Worm (Caenorhabditis elegans) whole organism, early embryonic: ENCODE measurements around the gene srh-276.
A peak's percentile ranks its signal among the peaks of the same experiment; 100 is the strongest.

ENCODE experiments used
- B0310.2 ChIP-seq: sonication (generic microtip); optimal IDR thresholded peaks from 2 replicates; lab custom pipeline; 2016; ENCODE audit warnings: mild to moderate bottlenecking, missing genetic modification characterization, missing compliant biosample characterization
- F13C5.2 ChIP-seq: sonication (generic microtip); optimal IDR thresholded peaks from 2 replicates; lab custom pipeline; 2017; ENCODE audit warnings: mild to moderate bottlenecking, missing genetic modification characterization, inconsistent platforms, missing compliant biosample characterization
- aly-1 ChIP-seq: sonication (generic microtip); optimal IDR thresholded peaks from 2 replicates; lab custom pipeline; 2016; ENCODE audit warnings: missing genetic modification characterization, missing compliant biosample characterization
- ama-1 ChIP-seq: fragments of 150-350 bp; optimal IDR thresholded peaks from 2 replicates; lab custom pipeline; 2014
- ceh-13 ChIP-seq: fragments of 200-800 bp; sonication (Bioruptor generic); optimal IDR thresholded peaks from 2 replicates; lab custom pipeline; 2018; ENCODE audit warnings: mild to moderate bottlenecking, missing genetic modification characterization, missing compliant biosample characterization
- ceh-36 ChIP-seq: sonication (generic microtip); optimal IDR thresholded peaks from 2 replicates; lab custom pipeline; 2016; ENCODE audit warnings: missing genetic modification characterization, inconsistent platforms, missing compliant biosample characterization
- ets-7 ChIP-seq: sonication (generic microtip); optimal IDR thresholded peaks from 2 replicates; lab custom pipeline; 2016; ENCODE audit warnings: missing genotype, missing genetic modification characterization, missing compliant biosample characterization
- flt-1 ChIP-seq: fragments of 200-800 bp; sonication (Bioruptor generic); IDR thresholded peaks from 2 replicates; pipeline ENCODE4 v1.3.6; 2022; ENCODE audit warnings: missing genetic modification characterization, missing compliant biosample characterization
- hmbx-1 ChIP-seq: sonication (generic microtip); optimal IDR thresholded peaks from 2 replicates; lab custom pipeline; 2016; ENCODE audit warnings: mild to moderate bottlenecking, missing genetic modification characterization, missing compliant biosample characterization
- hmg-4 ChIP-seq: fragments of 200-800 bp; sonication (Bioruptor generic); optimal IDR thresholded peaks from 2 replicates; lab custom pipeline; 2018; ENCODE audit warnings: mild to moderate bottlenecking, missing genetic modification characterization, missing compliant biosample characterization
- scrt-1 ChIP-seq: fragments of 200-800 bp; sonication (Bioruptor generic); IDR thresholded peaks from 2 replicates; pipeline ENCODE4 v1.3.6; 2022; ENCODE audit warnings: missing genetic modification characterization, missing compliant biosample characterization
- sea-1 ChIP-seq: fragments of 200-800 bp; sonication (Bioruptor generic); conservative IDR thresholded peaks from 2 replicates; pipeline ENCODE4 v1.3.6; 2022; ENCODE audit warnings: missing genetic modification characterization, missing compliant biosample characterization
- tbx-11 ChIP-seq: fragments of 200-800 bp; sonication (Bioruptor generic); IDR thresholded peaks from 2 replicates; pipeline ENCODE4 v1.3.6; 2022; ENCODE audit warnings: missing genetic modification characterization, missing compliant biosample characterization

ce11 chrV:15551642-15552041 is 22.5 kb downstream of the srh-276 start:
- TF ChIP-seq F13C5.2 (tag; lab: Kevin White, UChicago) (peak; percentile 91), flt-1 (GFP tag; lab: Robert Waterston, UW) (peak; percentile 92), aly-1 (peak; percentile 86), ama-1 (lab: Kevin White, UChicago) (no peak), tbx-11 (peak; percentile 89), ceh-36 (tag; lab: Kevin White, UChicago) (peak; percentile 95), hmg-4 (GFP tag; lab: Kevin White, UChicago) (peak; percentile 92), B0310.2 (tag; lab: Kevin White, UChicago) (peak; percentile 82), sea-1 (GFP tag; lab: Robert Waterston, UW) (peak; percentile 89), ets-7 (tag; lab: Kevin White, UChicago) (peak; percentile 57), hmbx-1 (peak; percentile 59), scrt-1 (GFP tag; lab: Robert Waterston, UW) (peak; percentile 92), ceh-13 (GFP tag; lab: Kevin White, UChicago) (peak; percentile 77)
